Worm (Caenorhabditis elegans): ENCODE data around the gene Y25C1A.14.

DNA sequence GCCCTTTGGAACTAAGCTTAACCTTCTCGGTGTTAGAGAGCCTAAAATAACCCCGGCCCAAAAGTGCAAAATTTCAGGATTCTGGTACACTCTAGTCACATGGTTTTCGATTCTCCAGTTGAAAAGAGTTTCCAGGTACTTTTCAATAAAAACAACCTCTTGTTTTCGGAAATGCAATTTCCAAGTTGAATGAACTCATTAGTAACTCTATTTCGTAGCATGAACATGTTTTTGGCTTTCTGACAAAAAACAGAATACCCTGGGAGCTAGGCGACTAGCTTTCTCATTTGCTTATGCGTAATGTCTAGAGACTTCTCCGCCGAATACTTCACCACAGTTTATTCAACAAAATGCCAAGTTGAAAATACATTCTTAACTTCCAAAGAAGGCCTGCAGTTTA, 26.4 kb upstream of the Y25C1A.14 start, which contains the start of gene srh-71:
- TF ChIP-seq tab-1 (GFP tag; IDR thresholded peaks at IDR 0.05) (no peak), med-1 (GFP tag; optimal IDR thresholded peaks at IDR 0.05; ENCODE audit: insufficient read depth) (no peak), flt-1 (GFP tag; IDR thresholded peaks at IDR 0.05) (no peak), klf-2 (GFP tag; conservative IDR thresholded peaks at IDR 0.05) (no peak), cog-1 (tag; optimal IDR thresholded peaks at IDR 0.05) (no peak)
